Worm (Caenorhabditis elegans): ENCODE results near the gene Y53C12B.7.

Gene Y53C12B.7

DNA sequence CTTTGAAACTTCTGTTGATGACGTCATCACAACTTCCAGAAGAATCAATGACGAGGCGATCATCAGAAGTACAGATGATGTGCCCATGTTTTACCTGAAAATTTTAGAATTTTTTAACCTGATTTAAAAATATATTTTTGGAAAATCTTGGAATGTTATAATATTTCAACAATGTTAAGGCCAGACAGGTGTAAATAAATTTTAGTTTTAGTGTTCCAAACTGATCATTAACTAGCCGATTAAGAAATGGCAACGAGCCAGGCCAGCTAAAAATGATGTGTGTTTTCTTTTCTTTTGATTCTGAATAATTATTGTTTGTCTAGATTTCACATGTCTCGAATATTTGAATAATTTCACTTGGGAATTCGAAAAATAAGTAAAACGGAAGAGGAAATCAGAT lies 22.8 kb upstream of the Y53C12B.7 start, which contains the start of gene T10B9.9:
T10B9.9 (minus strand) TSS at position 101 of the 400 bp plus-strand sequence.
- TF ChIP-seq ama-1 (optimal IDR thresholded peaks at IDR 0.05): no peak
- TF ChIP-seq ama-1 (GFP tag; optimal IDR thresholded peaks at IDR 0.05): no peak
- no peak for TF ChIP-seq nhr-80 (tag; optimal IDR thresholded peaks at IDR 0.05)
- TF ChIP-seq snpc-3.4 (tag; optimal IDR thresholded peaks at IDR 0.05): no peak
- TF ChIP-seq akir-1 (GFP tag; optimal IDR thresholded peaks at IDR 0.05): no peak
- TF ChIP-seq efl-1 (GFP tag; optimal IDR thresholded peaks at IDR 0.05): no peak
- no peak for TF ChIP-seq ccch-3 (GFP tag; optimal IDR thresholded peaks at IDR 0.05)
- TF ChIP-seq athp-1 (tag; optimal IDR thresholded peaks at IDR 0.05): no peak
- no peak for TF ChIP-seq bed-1 (GFP tag; IDR thresholded peaks at IDR 0.05)
- no peak for TF ChIP-seq ztf-18 (tag; optimal IDR thresholded peaks at IDR 0.05)
- no peak for TF ChIP-seq ztf-6 (GFP tag; IDR thresholded peaks at IDR 0.05)
- no peak for TF ChIP-seq nhr-90 (tag; optimal IDR thresholded peaks at IDR 0.05)
- no peak for TF ChIP-seq rec-8 (tag; optimal IDR thresholded peaks at IDR 0.05)
- TF ChIP-seq egl-44 (GFP tag; IDR thresholded peaks at IDR 0.05): no peak
- TF ChIP-seq tlf-1 (GFP tag; optimal IDR thresholded peaks at IDR 0.05): no peak
- TF ChIP-seq unc-130 (GFP tag; optimal IDR thresholded peaks at IDR 0.05): no peak

DNA sequence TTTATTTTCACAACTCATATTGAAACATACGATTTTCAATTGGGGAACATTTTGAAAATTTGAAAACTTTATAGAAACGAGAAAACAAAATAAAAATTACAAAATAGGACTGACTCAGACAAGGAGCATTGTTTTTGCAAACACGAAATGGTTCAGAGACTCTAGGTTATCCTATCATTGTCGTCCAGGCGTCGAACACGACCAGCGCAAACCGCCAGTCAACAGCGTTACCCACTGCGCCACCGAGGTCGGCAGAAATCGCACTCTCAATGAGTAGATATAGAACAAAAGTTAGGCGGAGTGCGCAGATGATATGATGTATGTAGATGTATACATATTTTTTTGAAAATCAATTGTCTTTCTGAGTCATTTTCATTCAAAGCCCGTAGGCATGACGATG lies 21.6 kb upstream of the Y53C12B.7 start:
- peak; percentile 48 for TF ChIP-seq egrh-3 (GFP tag; IDR thresholded peaks at IDR 0.05)
- TF ChIP-seq bed-2 (GFP tag; IDR thresholded peaks at IDR 0.05): no peak
- no peak for TF ChIP-seq lir-1 (GFP tag; conservative IDR thresholded peaks at IDR 0.05)
- TF ChIP-seq tbx-9 (tag; optimal IDR thresholded peaks at IDR 0.05; ENCODE audit: borderline replicate concordance): no peak
- peak; percentile 86 for TF ChIP-seq egl-44 (GFP tag; IDR thresholded peaks at IDR 0.05)
- TF ChIP-seq let-607 (tag; optimal IDR thresholded peaks at IDR 0.05): peak; percentile 23 to 43
- no peak for TF ChIP-seq sptf-2 (GFP tag; optimal IDR thresholded peaks at IDR 0.05)
- no peak for TF ChIP-seq F37B4.10 (GFP tag; IDR thresholded peaks at IDR 0.05)
- TF ChIP-seq Y95B8A.8 (GFP tag; IDR thresholded peaks at IDR 0.05): peak; percentile 58; the same call in 1 of the 2 replicates
- TF ChIP-seq snpc-3.4 (tag; optimal IDR thresholded peaks at IDR 0.05): peak; percentile 77
- peak; percentile 65 for TF ChIP-seq ztf-18 (tag; optimal IDR thresholded peaks at IDR 0.05)
- TF ChIP-seq F49E8.2 (tag; optimal IDR thresholded peaks at IDR 0.05; ENCODE audit: insufficient read depth): peak; percentile 20
- TF ChIP-seq ets-4 (GFP tag; optimal IDR thresholded peaks at IDR 0.05): no peak
- TF ChIP-seq attf-6 (GFP tag; IDR thresholded peaks at IDR 0.05): peak; percentile 38; the same call in 1 of the 2 replicates
- TF ChIP-seq ama-1 (optimal IDR thresholded peaks at IDR 0.05): no peak
- TF ChIP-seq ama-1 (GFP tag; optimal IDR thresholded peaks at IDR 0.05): peak; percentile 87 to 89
- TF ChIP-seq snpc-1.1 (tag; optimal IDR thresholded peaks at IDR 0.05; ENCODE audit: insufficient read depth): peak; percentile 69
- TF ChIP-seq F39B2.1 (GFP tag; IDR thresholded peaks at IDR 0.05): no peak
- peak; percentile 88 for TF ChIP-seq ZK185.1 (tag; optimal IDR thresholded peaks at IDR 0.05; ENCODE audit: poor library complexity, severe bottlenecking)
- no peak for TF ChIP-seq lag-1 (GFP tag; IDR thresholded peaks at IDR 0.05)
- peak; percentile 78 for TF ChIP-seq Y79H2A.3 (GFP tag; conservative IDR thresholded peaks at IDR 0.05)
- TF ChIP-seq nhr-27 (tag; optimal IDR thresholded peaks at IDR 0.05): no peak
- 0 out of 2 replicates have a peak, but pooled peaks have one; percentile 60 for TF ChIP-seq ceh-40 (GFP tag; IDR thresholded peaks at IDR 0.05)
- TF ChIP-seq atf-7 (tag; optimal IDR thresholded peaks at IDR 0.05): peak; percentile 50
- peak; percentile 13 for TF ChIP-seq F52B5.7 (tag; optimal IDR thresholded peaks at IDR 0.05)
- TF ChIP-seq B0019.2 (GFP tag; conservative IDR thresholded peaks at IDR 0.05): no peak
- peak; percentile 84 for TF ChIP-seq snpc-1.3 (tag; optimal IDR thresholded peaks at IDR 0.05; ENCODE audit: insufficient read depth)
- TF ChIP-seq C06A6.2 (GFP tag; conservative IDR thresholded peaks at IDR 0.05): 0 out of 2 replicates have a peak, but pooled peaks have one; percentile 21
- TF ChIP-seq zfh-2 (GFP tag; conservative IDR thresholded peaks at IDR 0.05): no peak
- TF ChIP-seq gei-17 (GFP tag; optimal IDR thresholded peaks at IDR 0.05): no peak
- peak; percentile 75 for TF ChIP-seq zim-3 (tag; optimal IDR thresholded peaks at IDR 0.05)
- TF ChIP-seq dox-1 (GFP tag; IDR thresholded peaks at IDR 0.05): no peak; the same call in 1 of the 2 replicates
- TF ChIP-seq somi-1 (GFP tag; optimal IDR thresholded peaks at IDR 0.05): no peak
- peak; percentile 41 for TF ChIP-seq B0035.1 (tag; optimal IDR thresholded peaks at IDR 0.05)
- no peak for TF ChIP-seq nfya-1 (tag; optimal IDR thresholded peaks at IDR 0.05; ENCODE audit: borderline replicate concordance, insufficient read depth)

Measured in whole organism, young adult.